Worm (Caenorhabditis elegans) whole organism, early embryonic: ENCODE results near the gene F13E9.16.

Experiments used
- F13C5.2 ChIP-seq: sonication (generic microtip); optimal IDR thresholded peaks from 2 replicates; lab custom pipeline; 2017; ENCODE audit warnings: mild to moderate bottlenecking, missing genetic modification characterization, inconsistent platforms, missing compliant biosample characterization
- aly-1 ChIP-seq: sonication (generic microtip); optimal IDR thresholded peaks from 2 replicates; lab custom pipeline; 2016; ENCODE audit warnings: missing genetic modification characterization, missing compliant biosample characterization
- ama-1 ChIP-seq: fragments of 150-350 bp; optimal IDR thresholded peaks from 2 replicates; lab custom pipeline; 2014
- ceh-13 ChIP-seq: fragments of 200-800 bp; sonication (Bioruptor generic); optimal IDR thresholded peaks from 2 replicates; lab custom pipeline; 2018; ENCODE audit warnings: mild to moderate bottlenecking, missing genetic modification characterization, missing compliant biosample characterization
- flt-1 ChIP-seq: fragments of 200-800 bp; sonication (Bioruptor generic); IDR thresholded peaks from 2 replicates; pipeline ENCODE4 v1.3.6; 2022; ENCODE audit warnings: missing genetic modification characterization, missing compliant biosample characterization

DNA sequence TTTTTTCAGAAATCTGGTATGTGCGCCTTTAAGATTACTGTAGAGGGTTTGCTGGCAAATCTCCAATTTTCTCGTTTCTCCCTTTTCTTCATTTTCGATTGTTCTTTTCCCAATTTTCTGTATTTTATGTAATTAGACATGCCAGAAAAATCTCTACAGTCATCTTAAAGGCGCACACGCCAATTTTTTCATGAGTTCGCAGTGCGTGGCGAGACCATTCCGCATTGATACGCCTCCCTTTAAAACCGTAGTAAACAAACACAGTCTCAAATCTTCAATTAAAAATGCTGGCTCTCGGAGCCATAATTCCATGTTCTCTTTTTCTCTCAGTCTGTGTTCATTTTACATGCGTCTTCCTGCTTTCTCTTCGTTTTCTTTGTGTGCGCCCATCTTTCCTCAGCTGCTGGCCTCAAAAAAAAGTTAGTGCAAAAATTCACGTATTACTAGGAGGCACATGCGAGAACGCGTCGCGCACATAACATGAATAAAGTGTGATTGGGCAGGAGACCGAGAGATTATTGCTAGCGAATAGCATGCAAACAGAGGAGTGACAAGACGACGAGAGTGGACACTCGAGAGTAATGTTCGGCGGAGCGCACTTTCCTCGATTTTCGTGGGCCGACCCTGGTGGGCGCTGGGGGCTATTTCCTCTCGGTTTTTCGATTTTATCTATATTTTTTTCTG is 31.8 kb upstream of the F13E9.16 start:
- TF ChIP-seq ceh-13 (GFP tag; lab: Kevin White, UChicago): no peak
- no peak for TF ChIP-seq ama-1 (lab: Kevin White, UChicago)
- TF ChIP-seq F13C5.2 (tag; lab: Kevin White, UChicago): peak; percentile 51
- TF ChIP-seq aly-1 (tag; lab: Kevin White, UChicago): no peak
- no peak for TF ChIP-seq flt-1
